Worm (Caenorhabditis elegans) whole organism, L2 larva: Measurements from ENCODE around the gene Y34B4A.10.

Experiments
- C34F6.9 ChIP-seq: fragments of 150-350 bp; optimal IDR thresholded peaks from 2 replicates; lab custom pipeline; 2014; ENCODE audit warnings: missing biosample characterization, missing genetic modification characterization
- F13H6.1 ChIP-seq: sonication (generic microtip); optimal IDR thresholded peaks from 2 replicates; lab custom pipeline; 2016; ENCODE audit warnings: missing genetic modification characterization, missing compliant biosample characterization
- ZK546.5 ChIP-seq: sonication (generic microtip); optimal IDR thresholded peaks from 2 replicates; lab custom pipeline; 2017; ENCODE audit warnings: missing biosample characterization, missing genetic modification characterization
- aly-2 ChIP-seq: fragments of 150-350 bp; optimal IDR thresholded peaks from 2 replicates; lab custom pipeline; 2014; ENCODE audit warnings: missing biosample characterization, missing genetic modification characterization
- ceh-16 ChIP-seq: fragments of 150-350 bp; optimal IDR thresholded peaks from 2 replicates; lab custom pipeline; 2014; ENCODE audit warnings: missing biosample characterization, missing genetic modification characterization
- ceh-82 ChIP-seq: fragments of 150-350 bp; optimal IDR thresholded peaks from 2 replicates; lab custom pipeline; 2014; ENCODE audit warnings: missing biosample characterization, missing genetic modification characterization
- crh-2 ChIP-seq: sonication (generic microtip); optimal IDR thresholded peaks from 2 replicates; lab custom pipeline; 2017; ENCODE audit warnings: missing biosample characterization, missing genetic modification characterization
- dmd-4 ChIP-seq: sonication (generic microtip); optimal IDR thresholded peaks from 2 replicates; lab custom pipeline; 2017; ENCODE audit warnings: missing biosample characterization, missing genetic modification characterization
- elt-1 ChIP-seq: fragments of 150-350 bp; optimal IDR thresholded peaks from 2 replicates; lab custom pipeline; 2014; ENCODE audit warnings: missing biosample characterization, missing genetic modification characterization
- elt-3 ChIP-seq: sonication (generic microtip); optimal IDR thresholded peaks from 2 replicates; lab custom pipeline; 2017; ENCODE audit warnings: missing biosample characterization, missing genetic modification characterization
- fos-1 ChIP-seq: fragments of 150-350 bp; optimal IDR thresholded peaks from 2 replicates; lab custom pipeline; 2014; ENCODE audit warnings: missing biosample characterization, missing genetic modification characterization
- gmeb-1 ChIP-seq: fragments of 150-350 bp; optimal IDR thresholded peaks from 2 replicates; lab custom pipeline; 2014; ENCODE audit warnings: missing biosample characterization, missing genetic modification characterization
- lin-11 ChIP-seq: fragments of 150-350 bp; sonication (generic microtip); optimal IDR thresholded peaks from 2 replicates; lab custom pipeline; 2014; ENCODE audit warnings: missing biosample characterization, missing genetic modification characterization, inconsistent platforms, mixed read lengths
- lin-13 ChIP-seq: fragments of 150-350 bp; optimal IDR thresholded peaks from 2 replicates; lab custom pipeline; 2014; ENCODE audit warnings: missing biosample characterization, missing genetic modification reagents, missing genetic modification characterization
- lin-39 ChIP-seq: fragments of 150-350 bp; optimal IDR thresholded peaks from 2 replicates; lab custom pipeline; 2014; ENCODE audit warnings: missing biosample characterization, missing genetic modification reagents, missing genetic modification characterization
- lsy-2 ChIP-seq, 2 experiments: fragments of 150-350 bp in 1 of 2; sonication (generic microtip) in 1 of 2; optimal IDR thresholded peaks; 2 replicates each; lab custom pipeline; 2014 to 2017; ENCODE audit warnings: missing biosample characterization in 2 of 2, missing genetic modification characterization in 2 of 2
- mab-5 ChIP-seq: fragments of 150-350 bp; optimal IDR thresholded peaks from 2 replicates; lab custom pipeline; 2014; ENCODE audit warnings: missing biosample characterization, missing genetic modification characterization
- mbf-1 ChIP-seq: sonication (generic microtip); optimal IDR thresholded peaks from 2 replicates; lab custom pipeline; 2017; ENCODE audit warnings: missing biosample characterization, missing genetic modification characterization
- mdl-1 ChIP-seq, 2 experiments: fragments of 150-350 bp in 1 of 2; sonication (generic microtip) in 1 of 2; optimal IDR thresholded peaks; 2 replicates each; lab custom pipeline; 2017; ENCODE audit warnings: missing biosample characterization in 2 of 2, missing genetic modification characterization in 2 of 2
- nhr-11 ChIP-seq: fragments of 150-350 bp; optimal IDR thresholded peaks from 2 replicates; lab custom pipeline; 2014; ENCODE audit warnings: missing biosample characterization, missing genetic modification characterization
- nhr-12 ChIP-seq: fragments of 150-350 bp; optimal IDR thresholded peaks from 2 replicates; lab custom pipeline; 2014; ENCODE audit warnings: missing biosample characterization, missing genetic modification characterization
- nhr-129 ChIP-seq: fragments of 150-350 bp; optimal IDR thresholded peaks from 2 replicates; lab custom pipeline; 2014; ENCODE audit warnings: missing biosample characterization, missing genetic modification characterization
- nhr-21 ChIP-seq: fragments of 150-350 bp; optimal IDR thresholded peaks from 2 replicates; lab custom pipeline; 2014; ENCODE audit warnings: missing biosample characterization, missing genetic modification characterization
- nhr-237 ChIP-seq: fragments of 150-350 bp; optimal IDR thresholded peaks from 2 replicates; lab custom pipeline; 2014; ENCODE audit warnings: missing biosample characterization, missing genetic modification characterization
- nhr-25 ChIP-seq: fragments of 150-350 bp; sonication (generic microtip); optimal IDR thresholded peaks from 3 replicates; lab custom pipeline; 2014; ENCODE audit warnings: missing biosample characterization, missing genetic modification characterization
- nhr-77 ChIP-seq: fragments of 150-350 bp; optimal IDR thresholded peaks from 2 replicates; lab custom pipeline; 2014; ENCODE audit warnings: missing biosample characterization, missing genetic modification characterization
- peb-1 ChIP-seq: fragments of 150-350 bp; optimal IDR thresholded peaks from 2 replicates; lab custom pipeline; 2014; ENCODE audit warnings: missing biosample characterization, missing genetic modification characterization
- sem-4 ChIP-seq: fragments of 150-350 bp; optimal IDR thresholded peaks from 2 replicates; lab custom pipeline; 2014; ENCODE audit warnings: missing biosample characterization, missing genetic modification reagents, missing genetic modification characterization
- sma-3 ChIP-seq: sonication (generic microtip); optimal IDR thresholded peaks from 2 replicates; lab custom pipeline; 2016; ENCODE audit warnings: missing genetic modification reagents, missing genetic modification characterization, missing compliant biosample characterization
- sma-9 ChIP-seq, 2 experiments: fragments of 150-350 bp in 1 of 2; sonication (generic microtip) in 1 of 2; optimal IDR thresholded peaks; 2 replicates each; lab custom pipeline; 2014 to 2016; ENCODE audit warnings: missing genetic modification characterization in 2 of 2, mild to moderate bottlenecking in 1 of 2, missing biosample characterization in 1 of 2, missing compliant biosample characterization in 1 of 2, missing genetic modification reagents in 1 of 2, moderate library complexity in 1 of 2
- snpc-4 ChIP-seq: fragments of 150-350 bp; optimal IDR thresholded peaks from 2 replicates; lab custom pipeline; 2014; ENCODE audit warnings: missing biosample characterization, missing genetic modification characterization
- unc-55 ChIP-seq: fragments of 150-350 bp; sonication (generic microtip); optimal IDR thresholded peaks from 3 replicates; lab custom pipeline; 2014; ENCODE audit warnings: missing biosample characterization, missing genetic modification reagents, missing genetic modification characterization
- zag-1 ChIP-seq: fragments of 150-350 bp; optimal IDR thresholded peaks from 2 replicates; lab custom pipeline; 2014; ENCODE audit warnings: missing biosample characterization, missing genetic modification characterization
- ztf-1 ChIP-seq: fragments of 200-800 bp; sonication (Bioruptor generic); conservative IDR thresholded peaks from 2 replicates; pipeline ENCODE4 v1.3.6; 2022; ENCODE audit warnings: missing genetic modification characterization, missing compliant biosample characterization
- ztf-11 ChIP-seq: sonication (generic microtip); optimal IDR thresholded peaks from 2 replicates; lab custom pipeline; 2017; ENCODE audit warnings: missing biosample characterization, missing genetic modification characterization
- ztf-4 ChIP-seq: fragments of 150-350 bp; optimal IDR thresholded peaks from 2 replicates; lab custom pipeline; 2014; ENCODE audit warnings: missing biosample characterization, missing genetic modification characterization

Gene Y34B4A.10

DNA sequence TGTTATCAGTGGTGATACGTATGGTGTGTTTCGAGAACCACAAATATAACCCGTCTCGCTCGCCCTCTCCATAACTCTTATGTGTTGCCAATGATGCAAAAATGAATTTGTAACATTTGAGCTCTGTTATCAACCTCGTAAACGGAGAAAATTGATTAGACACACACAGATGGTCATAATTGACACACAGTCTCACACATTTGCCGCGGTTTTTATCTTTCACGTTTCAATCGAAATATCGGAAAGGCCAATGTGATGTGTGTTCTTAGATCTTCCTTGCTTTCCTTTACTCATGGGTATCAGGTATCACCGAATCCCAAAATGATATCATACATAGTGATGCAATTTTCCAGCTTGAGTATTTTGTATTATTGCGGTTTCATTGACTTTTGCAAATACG, 36.1 kb upstream of the Y34B4A.10 start:
- TF ChIP-seq nhr-129 (tag; lab: Kevin White, UChicago) (peak; percentile 93), ztf-11 (tag; lab: Kevin White, UChicago) (no peak), lsy-2 (tag; optimal IDR thresholded peaks at IDR 0.05; lab: Kevin White, UChicago) (peak in 1 of 2 experiments; percentile 9), ceh-16 (tag; lab: Kevin White, UChicago) (no peak), fos-1 (peak; percentile 94), ztf-1 (GFP tag; lab: Robert Waterston, UW) (no peak), C34F6.9 (tag; lab: Kevin White, UChicago) (no peak), F13H6.1 (tag; lab: Kevin White, UChicago) (peak; percentile 59), snpc-4 (tag; lab: Kevin White, UChicago) (no peak), unc-55 (no peak), mdl-1 (tag; optimal IDR thresholded peaks at IDR 0.05; lab: Kevin White, UChicago) (no peak), elt-1 (tag; lab: Kevin White, UChicago) (no peak), crh-2 (tag; lab: Kevin White, UChicago) (peak; percentile 72), sma-3 (GFP tag; lab: Kevin White, UChicago) (peak; percentile 1), nhr-21 (tag; lab: Kevin White, UChicago) (peak; percentile 66), gmeb-1 (tag; lab: Kevin White, UChicago) (peak; percentile 53), ceh-82 (tag; lab: Kevin White, UChicago) (no peak), sma-9 (GFP tag; optimal IDR thresholded peaks at IDR 0.05; lab: Kevin White, UChicago) (peak; percentile 71), sma-9 (tag; optimal IDR thresholded peaks at IDR 0.05; lab: Kevin White, UChicago) (no peak)

DNA sequence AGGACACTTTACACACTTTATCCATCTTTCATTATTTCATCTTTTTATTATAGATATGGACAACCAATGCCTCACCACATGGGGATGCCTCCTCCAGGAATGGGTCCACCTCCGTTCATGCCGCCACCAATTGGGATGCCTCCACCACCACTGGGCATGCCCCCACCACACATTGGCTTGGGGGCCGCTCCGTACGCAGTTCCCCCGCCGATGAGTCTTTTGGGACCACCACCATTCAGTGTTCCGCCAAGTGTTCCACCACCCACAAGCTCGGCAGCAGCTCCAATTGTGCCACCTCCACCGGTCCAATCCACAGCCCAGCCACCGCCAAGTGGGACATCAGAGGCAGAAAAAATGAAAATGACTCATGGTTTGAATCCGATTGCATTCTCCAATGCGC, 34.9 kb upstream of the Y34B4A.10 start:
- no peak for TF ChIP-seq sem-4 (tag; lab: Kevin White, UChicago)
- TF ChIP-seq ZK546.5 (tag; lab: Kevin White, UChicago) = no peak
- no peak for TF ChIP-seq mbf-1 (tag; lab: Kevin White, UChicago)
- TF ChIP-seq mab-5 (tag; lab: Kevin White, UChicago) = no peak
- no peak for TF ChIP-seq sma-9 (GFP tag; optimal IDR thresholded peaks at IDR 0.05; lab: Kevin White, UChicago)
- no peak for TF ChIP-seq sma-9 (tag; optimal IDR thresholded peaks at IDR 0.05; lab: Kevin White, UChicago)
- TF ChIP-seq ztf-11 (tag; lab: Kevin White, UChicago) = no peak
- no peak for TF ChIP-seq lin-13 (GFP tag; lab: Kevin White, UChicago)
- no peak for TF ChIP-seq zag-1
- TF ChIP-seq gmeb-1 (tag; lab: Kevin White, UChicago) = no peak
- TF ChIP-seq nhr-12 (tag; lab: Kevin White, UChicago) = no peak
- no peak for TF ChIP-seq peb-1 (tag; lab: Kevin White, UChicago)
- TF ChIP-seq ztf-4 (tag; lab: Kevin White, UChicago) = no peak
- TF ChIP-seq nhr-237 (tag; lab: Kevin White, UChicago) = no peak
- TF ChIP-seq elt-1 (tag; lab: Kevin White, UChicago) = no peak
- TF ChIP-seq nhr-129 (tag; lab: Kevin White, UChicago) = no peak
- TF ChIP-seq mdl-1 (tag; optimal IDR thresholded peaks at IDR 0.05; lab: Kevin White, UChicago) = no peak
- no peak for TF ChIP-seq nhr-25 (tag; lab: Kevin White, UChicago)
- TF ChIP-seq C34F6.9 (tag; lab: Kevin White, UChicago) = no peak

ce11 chrX:5216063-5216462, 33.6 kb upstream of the Y34B4A.10 start, which contains the start of gene hrpa-2:
Gene hrpa-2, plus strand, starts transcription at chrX:5216363.
- TF ChIP-seq dmd-4 (tag; lab: Kevin White, UChicago) (no peak), nhr-25 (tag; lab: Kevin White, UChicago) (no peak), elt-3 (tag; lab: Kevin White, UChicago) (no peak), aly-2 (tag; lab: Kevin White, UChicago) (no peak)

DNA sequence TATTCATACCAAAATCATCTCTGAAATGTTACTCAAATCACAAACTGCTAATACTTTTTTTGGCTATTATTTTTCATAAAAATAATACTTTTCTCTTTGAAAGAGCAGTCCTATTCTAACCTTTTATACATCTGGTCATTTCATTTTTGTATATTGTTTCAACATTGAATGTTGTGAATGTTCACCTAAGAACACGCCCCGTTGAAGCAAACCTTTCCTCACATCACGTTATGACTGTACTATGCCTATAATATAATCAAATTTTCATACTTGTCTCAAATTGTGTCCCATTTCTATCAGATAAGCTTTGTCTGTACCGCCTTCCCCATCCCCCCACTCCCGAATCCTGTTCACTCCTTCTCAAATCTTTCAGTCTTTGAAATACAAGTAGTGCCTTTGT, 31.4 kb upstream of the Y34B4A.10 start:
- no peak for TF ChIP-seq ztf-11 (tag; lab: Kevin White, UChicago)
- TF ChIP-seq crh-2 (tag; lab: Kevin White, UChicago) = no peak
- TF ChIP-seq gmeb-1 (tag; lab: Kevin White, UChicago) = no peak
- TF ChIP-seq nhr-11 (tag; lab: Kevin White, UChicago) = no peak
- no peak for TF ChIP-seq nhr-77
- TF ChIP-seq, all 48 proteins: peak for 0

- TF ChIP-seq lin-11 = no peak
- TF ChIP-seq nhr-77 = no peak
- no peak for TF ChIP-seq lin-39
These were observed 23.4 kb upstream of the Y34B4A.10 start, which contains the start of gene H28G03.3 for ce11 chrX:5226265-5226664. Gene H28G03.3, minus strand, starts transcription at chrX:5226365.
